Fruit fly (Drosophila melanogaster) whole organism, embryonic: Measurements from ENCODE around the gene CG13075.

Experiments used
- B-H2 ChIP-seq: fragments of 200-800 bp; sonication (Bioruptor generic); optimal IDR thresholded peaks from 2 replicates; lab custom pipeline; 2018; ENCODE audit warnings: missing biosample characterization, mild to moderate bottlenecking, missing genetic modification characterization
- CG10209 ChIP-seq: fragments of 200-800 bp; sonication (Bioruptor generic); optimal IDR thresholded peaks from 3 replicates; lab custom pipeline; 2017; ENCODE audit warnings: missing biosample characterization, mild to moderate bottlenecking, missing genetic modification characterization, missing genetic modification reagents
- CG10543 ChIP-seq: fragments of 200-800 bp; sonication (Bioruptor generic); optimal IDR thresholded peaks from 3 replicates; lab custom pipeline; 2017; ENCODE audit warnings: missing biosample characterization, mild to moderate bottlenecking, missing genetic modification characterization, moderate library complexity
- CG12219 ChIP-seq: fragments of 200-800 bp; sonication (Bioruptor generic); optimal IDR thresholded peaks from 3 replicates; lab custom pipeline; 2018; ENCODE audit warnings: missing biosample characterization, mild to moderate bottlenecking, missing genetic modification characterization
- CG12659 ChIP-seq: fragments of 200-800 bp; sonication (Bioruptor generic); optimal IDR thresholded peaks from 3 replicates; lab custom pipeline; 2017; ENCODE audit warnings: mild to moderate bottlenecking, missing biosample characterization, missing genetic modification reagents, missing genetic modification characterization
- CG13287 ChIP-seq: fragments of 200-800 bp; sonication (Bioruptor generic); IDR thresholded peaks from 2 replicates; pipeline ENCODE4 v1.3.6; 2022; ENCODE audit warnings: missing biosample characterization, missing genetic modification characterization; ENCODE audit not compliant: partially characterized antibody
- CG1603 ChIP-seq: fragments of 200-800 bp; sonication (Bioruptor generic); optimal IDR thresholded peaks from 2 replicates; lab custom pipeline; 2019; ENCODE audit warnings: missing biosample characterization, mild to moderate bottlenecking, missing genetic modification characterization, moderate library complexity
- CG2202 ChIP-seq: fragments of 200-800 bp; sonication (Bioruptor generic); optimal IDR thresholded peaks from 2 replicates; lab custom pipeline; 2018; ENCODE audit warnings: missing biosample characterization, mild to moderate bottlenecking, missing genetic modification characterization
- CG2875 ChIP-seq: fragments of 200-800 bp; sonication (Bioruptor generic); optimal IDR thresholded peaks from 2 replicates; lab custom pipeline; 2017; ENCODE audit warnings: missing biosample characterization, mild to moderate bottlenecking, missing genetic modification characterization, missing genetic modification reagents
- CG30020 ChIP-seq: fragments of 200-800 bp; optimal IDR thresholded peaks from 2 replicates; lab custom pipeline; 2019; ENCODE audit warnings: missing biosample characterization, mild to moderate bottlenecking, missing genetic modification characterization, moderate library complexity
- CG32767 ChIP-seq: fragments of 200-800 bp; sonication (Bioruptor generic); IDR thresholded peaks from 2 replicates; pipeline ENCODE4 v1.3.6; 2022; ENCODE audit warnings: missing biosample characterization, missing genetic modification characterization
- CG3847 ChIP-seq: fragments of 200-800 bp; sonication (Bioruptor generic); IDR thresholded peaks from 2 replicates; pipeline ENCODE4 v1.3.6; 2022; ENCODE audit warnings: missing biosample characterization, missing genetic modification characterization
- CG4617 ChIP-seq: fragments of 200-800 bp; sonication (Bioruptor generic); optimal IDR thresholded peaks from 3 replicates; lab custom pipeline; 2016; ENCODE audit warnings: missing biosample characterization, missing genetic modification characterization, borderline replicate concordance
- CG4707 ChIP-seq: fragments of 200-800 bp; sonication (Bioruptor generic); optimal IDR thresholded peaks from 2 replicates; lab custom pipeline; 2018; ENCODE audit warnings: missing biosample characterization, mild to moderate bottlenecking, missing genetic modification characterization, moderate library complexity
- CG7963 ChIP-seq: fragments of 200-800 bp; sonication (Bioruptor generic); IDR thresholded peaks from 3 replicates; pipeline ENCODE4 v1.3.6; 2022; ENCODE audit warnings: missing biosample characterization, missing genetic modification characterization; ENCODE audit not compliant: partially characterized antibody
- CG8478 ChIP-seq: fragments of >200 bp; optimal IDR thresholded peaks from 2 replicates; lab custom pipeline; 2018
- CG8765 ChIP-seq: fragments of 200-800 bp; sonication (Bioruptor generic); IDR thresholded peaks from 2 replicates; pipeline ENCODE4 v1.3.6; 2022; ENCODE audit warnings: missing biosample characterization, missing genetic modification characterization
- CG9727 ChIP-seq: fragments of 200-800 bp; sonication (Bioruptor generic); optimal IDR thresholded peaks from 3 replicates; lab custom pipeline; 2017; ENCODE audit warnings: missing biosample characterization, mild to moderate bottlenecking, missing genetic modification characterization
- D ChIP-seq, 2 experiments: fragments of 200-800 bp in 1 of 2; fragments of >200 bp in 1 of 2; sonication (Bioruptor generic) in 1 of 2; optimal IDR thresholded peaks; 2 replicates in 1 of 2; 3 replicates in 1 of 2; lab custom pipeline; 2017; ENCODE audit warnings: mild to moderate bottlenecking in 1 of 2, missing biosample characterization in 1 of 2, missing genetic modification characterization in 1 of 2, missing genetic modification reagents in 1 of 2
- Dref ChIP-seq: fragments of 200-800 bp; sonication (Bioruptor generic); IDR thresholded peaks from 2 replicates; pipeline ENCODE4 v1.3.6; 2022; ENCODE audit warnings: missing biosample characterization, missing genetic modification characterization
- Hr78 ChIP-seq, 2 experiments: fragments of 200-800 bp in 1 of 2; fragments of >200 bp in 1 of 2; sonication (Bioruptor generic) in 1 of 2; optimal IDR thresholded peaks; 2 replicates each; lab custom pipeline; 2017 to 2019; ENCODE audit warnings: missing biosample characterization in 2 of 2, missing genetic modification characterization in 2 of 2, mild to moderate bottlenecking in 1 of 2, moderate library complexity in 1 of 2
- Kr ChIP-seq: fragments of 200-800 bp; sonication (Bioruptor generic); optimal IDR thresholded peaks from 2 replicates; lab custom pipeline; 2017; ENCODE audit warnings: missing biosample characterization, mild to moderate bottlenecking, missing genetic modification characterization
- Lhr ChIP-seq: fragments of 200-800 bp; sonication (Bioruptor generic); optimal IDR thresholded peaks from 3 replicates; lab custom pipeline; 2017; ENCODE audit warnings: mild to moderate bottlenecking, missing biosample characterization, missing genetic modification reagents, missing genetic modification characterization
- MESR4 ChIP-seq: fragments of 200-800 bp; sonication (Bioruptor generic); optimal IDR thresholded peaks from 2 replicates; lab custom pipeline; 2018; ENCODE audit warnings: missing biosample characterization, mild to moderate bottlenecking, missing genetic modification characterization, moderate library complexity
- NC2β ChIP-seq: fragments of 200-800 bp; sonication (Bioruptor generic); optimal IDR thresholded peaks from 2 replicates; lab custom pipeline; 2016; ENCODE audit warnings: missing biosample characterization, missing genetic modification characterization
- Ravus ChIP-seq: fragments of 200-800 bp; sonication (Bioruptor generic); IDR thresholded peaks from 2 replicates; pipeline ENCODE4 v1.3.6; 2022; ENCODE audit warnings: missing biosample characterization, missing genetic modification characterization
- Rfx ChIP-seq: fragments of 200-800 bp; sonication (Bioruptor generic); IDR thresholded peaks from 2 replicates; pipeline ENCODE4 v1.3.6; 2022; ENCODE audit warnings: missing biosample characterization, missing genetic modification characterization
- Sox100B ChIP-seq: fragments of 200-800 bp; sonication (Bioruptor generic); optimal IDR thresholded peaks from 3 replicates; lab custom pipeline; 2018; ENCODE audit warnings: missing biosample characterization, mild to moderate bottlenecking, missing genetic modification characterization
- Xbp1 ChIP-seq: fragments of 200-800 bp; sonication (Bioruptor generic); optimal IDR thresholded peaks from 3 replicates; lab custom pipeline; 2016; ENCODE audit warnings: missing biosample characterization, mild to moderate bottlenecking, missing genetic modification characterization
- abd-A ChIP-seq: fragments of 200-800 bp; sonication (Bioruptor generic); optimal IDR thresholded peaks from 3 replicates; lab custom pipeline; 2019; ENCODE audit warnings: missing biosample characterization, mild to moderate bottlenecking, missing genetic modification characterization, moderate library complexity
- aop ChIP-seq: fragments of 200-800 bp; sonication (Bioruptor generic); IDR thresholded peaks from 2 replicates; pipeline ENCODE4 v1.3.6; 2022; ENCODE audit warnings: missing biosample characterization, missing genetic modification characterization
- ash1 ChIP-seq: fragments of 200-800 bp; sonication (Bioruptor generic); optimal IDR thresholded peaks from 2 replicates; lab custom pipeline; 2018; ENCODE audit warnings: missing biosample characterization, mild to moderate bottlenecking, missing genetic modification characterization
- chn ChIP-seq: fragments of 200-800 bp; sonication (Bioruptor generic); optimal IDR thresholded peaks from 2 replicates; lab custom pipeline; 2016; ENCODE audit warnings: missing biosample characterization, missing genetic modification characterization
- disco-r ChIP-seq: fragments of 200-800 bp; sonication (Bioruptor generic); optimal IDR thresholded peaks from 2 replicates; lab custom pipeline; 2016; ENCODE audit warnings: missing biosample characterization, missing genetic modification characterization
- dpn ChIP-seq, 2 experiments: fragments of 200-800 bp; sonication (Bioruptor generic); optimal IDR thresholded peaks; 3 replicates each; lab custom pipeline; 2016; ENCODE audit warnings: missing biosample characterization in 2 of 2, missing genetic modification characterization in 2 of 2
- dysf ChIP-seq: fragments of 200-800 bp; sonication (Bioruptor generic); IDR thresholded peaks from 3 replicates; pipeline ENCODE4 v1.3.6; 2022; ENCODE audit warnings: missing biosample characterization, missing genetic modification characterization
- ems ChIP-seq: fragments of 200-800 bp; sonication (Bioruptor generic); optimal IDR thresholded peaks from 3 replicates; lab custom pipeline; 2016; ENCODE audit warnings: missing biosample characterization, missing genetic modification characterization
- jigr1 ChIP-seq: fragments of 200-800 bp; sonication (Bioruptor generic); IDR thresholded peaks from 3 replicates; pipeline ENCODE4 v1.3.6; 2022; ENCODE audit warnings: missing biosample characterization, missing genetic modification characterization
- oc ChIP-seq: fragments of 200-800 bp; sonication (Bioruptor generic); optimal IDR thresholded peaks from 2 replicates; lab custom pipeline; 2018; ENCODE audit warnings: missing biosample characterization, mild to moderate bottlenecking, missing genetic modification characterization, moderate library complexity
- otp ChIP-seq: fragments of 200-800 bp; sonication (Bioruptor generic); IDR thresholded peaks from 3 replicates; pipeline ENCODE4, ENCODE4 v1.3.6; 2022; ENCODE audit warnings: missing biosample characterization, missing genetic modification characterization
- p53 ChIP-seq: fragments of 200-800 bp; sonication (Bioruptor generic); optimal IDR thresholded peaks from 2 replicates; lab custom pipeline; 2016; ENCODE audit warnings: missing biosample characterization, missing genetic modification characterization
- pan ChIP-seq, 4 experiments: fragments of >200 bp in 3 of 4; fragments of 200-800 bp in 1 of 4; sonication (Bioruptor generic) in 1 of 4; optimal IDR thresholded peaks in 3 of 4; IDR thresholded peaks in 1 of 4; 2 replicates each; pipeline versions ENCODE4 v1.3.6 to Lab custom; 2017 to 2022; ENCODE audit warnings: missing biosample characterization in 2 of 4, missing genetic modification characterization in 2 of 4, mixed read lengths in 1 of 4
- pfk ChIP-seq: fragments of 200-800 bp; sonication (Bioruptor generic); optimal IDR thresholded peaks from 2 replicates; lab custom pipeline; 2018; ENCODE audit warnings: missing biosample characterization, mild to moderate bottlenecking, missing genetic modification characterization, moderate library complexity
- scrt ChIP-seq: fragments of 200-800 bp; sonication (Bioruptor generic); optimal IDR thresholded peaks from 2 replicates; lab custom pipeline; 2018; ENCODE audit warnings: missing biosample characterization, mild to moderate bottlenecking, missing genetic modification characterization, moderate library complexity
- sens ChIP-seq: fragments of 200-800 bp; sonication (Bioruptor generic); peaks from one replicate; lab custom pipeline; 2016; ENCODE audit warnings: missing biosample characterization, missing genetic modification characterization
- seq ChIP-seq: fragments of 200-800 bp; sonication (Bioruptor generic); IDR thresholded peaks from 2 replicates; pipeline ENCODE4 v1.3.6; 2022; ENCODE audit warnings: missing biosample characterization, missing genetic modification characterization
- tgo ChIP-seq: fragments of 200-800 bp; sonication (Bioruptor generic); IDR thresholded peaks from 3 replicates; pipeline ENCODE4 v1.3.6; 2022; ENCODE audit warnings: missing biosample characterization, missing genetic modification characterization
- yki ChIP-seq: fragments of >200 bp; optimal IDR thresholded peaks from 3 replicates; lab custom pipeline; 2018
- zfh2 ChIP-seq: fragments of 200-800 bp; sonication (Bioruptor generic); optimal IDR thresholded peaks from 2 replicates; lab custom pipeline; 2016; ENCODE audit warnings: missing biosample characterization, missing genetic modification characterization

Gene CG13075

DNA sequence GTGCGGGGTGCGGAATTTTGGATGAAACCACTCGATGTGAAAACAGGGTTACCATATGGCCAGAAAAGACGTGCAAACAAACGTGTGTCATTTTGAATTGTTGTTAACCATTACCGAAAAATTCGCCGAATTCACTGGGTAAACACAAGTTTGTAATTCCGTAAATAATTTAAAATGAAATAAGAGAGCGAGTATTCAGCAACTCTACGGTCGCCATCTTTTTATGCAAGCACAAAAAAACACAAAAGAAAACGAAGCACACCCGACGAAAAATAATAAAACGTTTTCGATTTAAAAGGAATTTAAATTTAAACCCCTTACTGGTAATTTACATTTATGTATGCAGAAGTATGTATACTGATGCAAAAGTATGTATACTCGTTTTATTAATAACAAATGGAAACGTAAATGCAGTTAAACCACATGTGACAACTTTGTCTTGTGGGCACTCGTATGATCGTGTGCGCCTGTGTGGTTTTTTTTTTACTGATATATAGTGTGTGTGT lies 37.9 kb upstream of the CG13075 start (continued):
- TF ChIP-seq CG8765 (GFP tag; lab: Robert Waterston, UW) (peak; percentile 74), dpn (GFP tag; optimal IDR thresholded peaks at IDR 0.05; lab: Kevin White, UChicago) (peak; percentile 85 to 91), D (optimal IDR thresholded peaks at IDR 0.05; lab: Kevin White, UChicago) (no peak), D (GFP tag; optimal IDR thresholded peaks at IDR 0.05; lab: Kevin White, UChicago) (peak; percentile 80), CG3847 (GFP tag; lab: Robert Waterston, UW) (peak; percentile 88), B-H2 (GFP tag; lab: Kevin White, UChicago) (peak; percentile 94), CG2202 (tag; lab: Kevin White, UChicago) (peak; percentile 87), ash1 (peak; percentile 49), Sox100B (GFP tag; lab: Kevin White, UChicago) (peak; percentile 89), Xbp1 (GFP tag; lab: Kevin White, UChicago) (peak; percentile 90), CG30020 (tag; lab: Kevin White, UChicago) (peak; percentile 53), CG12219 (peak; percentile 94), CG2875 (peak; percentile 85), Lhr (GFP tag; lab: Kevin White, UChicago) (peak; percentile 67), Hr78 (GFP tag; optimal IDR thresholded peaks at IDR 0.05; lab: Kevin White, UChicago) (peak in 1 of 2 experiments; percentile 72), pan (optimal IDR thresholded peaks at IDR 0.05; lab: Kevin White, UChicago) (no peak), pan (GFP tag; optimal IDR thresholded peaks at IDR 0.05 in 1 of 2, IDR thresholded peaks at IDR 0.05 in 1 of 2) (peak in 1 of 2 experiments; percentile 93), zfh2 (GFP tag; lab: Kevin White, UChicago) (peak; percentile 85), CG4617 (peak; percentile 57), CG1603 (peak; percentile 89), seq (peak; percentile 96), Ravus (peak; percentile 59), tgo (GFP tag; lab: Robert Waterston, UW) (peak; percentile 92), Kr (GFP tag; lab: Kevin White, UChicago) (no peak), aop (GFP tag; lab: Robert Waterston, UW) (peak; percentile 71), CG8478 (no peak), CG4707 (GFP tag; lab: Kevin White, UChicago) (peak; percentile 83), disco-r (peak; percentile 78), oc (tag; lab: Kevin White, UChicago) (peak; percentile 94), CG10209 (GFP tag; lab: Kevin White, UChicago) (peak; percentile 91), Dref (peak; percentile 32; the same call in 1 of the 2 replicates), Rfx (peak; percentile 93), yki (lab: Kevin White, UChicago) (no peak), sens (GFP tag; lab: Kevin White, UChicago) (peak; percentile 99), CG32767 (GFP tag; lab: Robert Waterston, UW) (peak; percentile 90), MESR4 (GFP tag; lab: Kevin White, UChicago) (no peak), dysf (GFP tag; lab: Robert Waterston, UW) (peak; percentile 95), scrt (GFP tag; lab: Kevin White, UChicago) (peak; percentile 91), CG13287 (no peak), chn (peak; percentile 82), CG12659 (GFP tag; lab: Kevin White, UChicago) (peak; percentile 96), CG10543 (GFP tag; lab: Kevin White, UChicago) (peak; percentile 79), jigr1 (0 out of 3 replicates have a peak, but pooled peaks have one; percentile 48), otp (GFP tag; lab: Robert Waterston, UW) (peak; percentile 85), CG7963 (GFP tag; lab: Robert Waterston, UW) (no peak), ems (GFP tag; lab: Kevin White, UChicago) (peak; percentile 88), NC2β (GFP tag; lab: Kevin White, UChicago) (peak; percentile 85), abd-A (peak; percentile 41), p53 (GFP tag; lab: Kevin White, UChicago) (peak; percentile 73), pfk (GFP tag; lab: Kevin White, UChicago) (no peak), CG9727 (GFP tag; lab: Kevin White, UChicago) (peak; percentile 92)
